Worm (Caenorhabditis elegans) whole organism, L3 larva: Measurements from ENCODE around the gene osm-1.

Experiments used
- aly-2 ChIP-seq: fragments of 150-350 bp; optimal IDR thresholded peaks from 2 replicates; lab custom pipeline; 2014; ENCODE audit warnings: missing biosample characterization, missing genetic modification characterization
- ceh-82 ChIP-seq: fragments of 150-350 bp; optimal IDR thresholded peaks from 2 replicates; lab custom pipeline; 2014; ENCODE audit warnings: missing biosample characterization, missing genetic modification characterization
- fkh-10 ChIP-seq: sonication (generic microtip); optimal IDR thresholded peaks from 2 replicates; lab custom pipeline; 2017; ENCODE audit warnings: missing biosample characterization, missing genetic modification reagents, missing genetic modification characterization
- lin-15B ChIP-seq: fragments of 150-350 bp; optimal IDR thresholded peaks from 2 replicates; lab custom pipeline; 2014; ENCODE audit warnings: missing biosample characterization, missing genetic modification characterization
- lin-39 ChIP-seq: fragments of 150-350 bp; optimal IDR thresholded peaks from 2 replicates; lab custom pipeline; 2018; ENCODE audit warnings: missing biosample characterization, missing genetic modification reagents, missing genetic modification characterization
- nfya-1 ChIP-seq: sonication (generic microtip); optimal IDR thresholded peaks from 2 replicates; lab custom pipeline; 2017; ENCODE audit warnings: missing genetic modification characterization, mild to moderate bottlenecking, missing compliant biosample characterization, antibody characterized with exemption, moderate library complexity; ENCODE audit not compliant: insufficient read depth
- nhr-237 ChIP-seq: fragments of 150-350 bp; optimal IDR thresholded peaks from 2 replicates; lab custom pipeline; 2014; ENCODE audit warnings: missing biosample characterization, missing genetic modification characterization
- pha-4 ChIP-seq: fragments of 150-350 bp; optimal IDR thresholded peaks from 2 replicates; lab custom pipeline; 2014; ENCODE audit warnings: missing biosample characterization, missing genetic modification reagents, missing genetic modification characterization
- skn-1 ChIP-seq: fragments of 150-350 bp; optimal IDR thresholded peaks from 2 replicates; lab custom pipeline; 2014; ENCODE audit warnings: missing biosample characterization, missing genetic modification characterization
- snpc-4 ChIP-seq: fragments of 150-350 bp; optimal IDR thresholded peaks from 2 replicates; lab custom pipeline; 2014; ENCODE audit warnings: missing biosample characterization, missing genetic modification characterization
- unc-39 ChIP-seq: sonication (generic microtip); optimal IDR thresholded peaks from 4 replicates; lab custom pipeline; 2017; ENCODE audit warnings: missing biosample characterization, missing genetic modification characterization
- unc-62 ChIP-seq: fragments of 150-350 bp; sonication (generic microtip); optimal IDR thresholded peaks from 4 replicates; lab custom pipeline; 2014; ENCODE audit warnings: missing biosample characterization, missing genetic modification reagents, missing genetic modification characterization
- ztf-11 ChIP-seq: fragments of 150-350 bp; optimal IDR thresholded peaks from 2 replicates; lab custom pipeline; 2014; ENCODE audit warnings: missing biosample characterization, missing genetic modification characterization

DNA sequence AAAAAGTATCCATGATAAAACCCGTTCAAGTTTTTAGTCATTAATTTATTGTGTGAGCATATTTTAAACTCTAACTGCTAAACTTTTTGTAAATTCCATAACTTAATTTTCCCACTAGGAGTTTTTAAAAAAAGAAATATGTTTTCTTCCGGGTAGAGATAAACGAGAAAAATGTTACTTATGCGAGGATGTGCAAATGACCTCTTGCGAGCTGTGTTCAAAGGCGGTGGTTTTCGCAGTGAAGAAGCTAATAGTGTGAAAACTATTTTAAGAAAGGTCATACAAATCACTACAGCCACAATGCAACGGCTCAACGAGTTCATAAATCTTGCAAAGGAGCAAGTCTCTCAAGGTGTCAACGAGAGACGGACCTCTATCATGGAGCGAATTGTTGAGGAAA lies 39.4 kb upstream of the osm-1 start, which contains the start of gene K05G3.1:
- TF ChIP-seq lin-39 (tag; lab: Kevin White, UChicago), result no peak
- TF ChIP-seq fkh-10 (GFP tag; lab: Kevin White, UChicago), result no peak
- TF ChIP-seq unc-39 (tag; lab: Kevin White, UChicago), result no peak
- TF ChIP-seq skn-1 (tag; lab: Kevin White, UChicago), result no peak
- TF ChIP-seq ceh-82, result no peak
- no peak for TF ChIP-seq ztf-11 (tag; lab: Kevin White, UChicago)
- no peak for TF ChIP-seq nhr-237 (tag; lab: Kevin White, UChicago)
- TF ChIP-seq snpc-4 (tag; lab: Kevin White, UChicago), result no peak
- TF ChIP-seq aly-2, result no peak
- TF ChIP-seq lin-15B (tag; lab: Kevin White, UChicago), result no peak
- TF ChIP-seq unc-62, result no peak
- TF ChIP-seq nfya-1 (tag; lab: Kevin White, UChicago), result no peak
- TF ChIP-seq pha-4 (tag; lab: Kevin White, UChicago), result no peak
